Worm (Caenorhabditis elegans) whole organism, dauer: Measurements from ENCODE around the gene Y44A6D.5.

ENCODE experiments used
- unc-62 ChIP-seq: sonication (generic microtip); optimal IDR thresholded peaks from 2 replicates; lab custom pipeline; 2017; ENCODE audit warnings: missing biosample characterization, missing genetic modification reagents, missing genetic modification characterization

Y44A6D.5 gene

ce11 chrV:20820033-20820432, 17.2 kb upstream of the Y44A6D.5 start, which contains the start of gene T03D8.6:
Gene T03D8.6, minus strand, starts transcription at chrV:20820330.
- TF ChIP-seq unc-62 (GFP tag; lab: Kevin White, UChicago) = no peak

ce11 chrV:20815842-20816241, 13.0 kb upstream of the Y44A6D.5 start, which contains the start of gene sshk-1:
Gene sshk-1, plus strand, starts transcription at chrV:20816142.
- TF ChIP-seq unc-62 (GFP tag; lab: Kevin White, UChicago) = no peak

- no peak for TF ChIP-seq unc-62 (GFP tag; lab: Kevin White, UChicago)
Measured at ce11 chrV:20814424-20814823, 11.6 kb upstream of the Y44A6D.5 start, which contains the start of gene Y44A6D.7. Gene Y44A6D.7, plus strand, starts transcription at chrV:20814724.

- TF ChIP-seq unc-62 (GFP tag; lab: Kevin White, UChicago) = no peak
Measured at ce11 chrV:20813646-20814045, 10.8 kb upstream of the Y44A6D.5 start.

- TF ChIP-seq unc-62 (GFP tag; lab: Kevin White, UChicago) = no peak
Measured at ce11 chrV:20807038-20807437, 4.2 kb upstream of the Y44A6D.5 start, which contains the start of gene Y44A6D.6. Gene Y44A6D.6, plus strand, starts transcription at chrV:20807338.

ce11 chrV:20797918-20798317, 4.9 kb downstream of the Y44A6D.5 start, which contains the start of gene sdf-9:
Gene sdf-9, plus strand, starts transcription at chrV:20798218.
- TF ChIP-seq unc-62 (GFP tag; lab: Kevin White, UChicago) = no peak

ce11 chrV:20793761-20794160, 9.0 kb downstream of the Y44A6D.5 start:
- TF ChIP-seq unc-62 (GFP tag; lab: Kevin White, UChicago) = no peak

ce11 chrV:20792371-20792890, 10.4 kb downstream of the Y44A6D.5 start, which contains the start of gene Y44A6D.3:
Gene Y44A6D.3, minus strand, starts transcription at chrV:20792421.
- no peak for TF ChIP-seq unc-62 (GFP tag; lab: Kevin White, UChicago)

ce11 chrV:20790616-20791015, 12.2 kb downstream of the Y44A6D.5 start:
- TF ChIP-seq unc-62 (GFP tag; lab: Kevin White, UChicago) = no peak

ce11 chrV:20790011-20790410, 12.8 kb downstream of the Y44A6D.5 start, which contains the start of gene Y44A6D.1:
Gene Y44A6D.1, minus strand, starts transcription at chrV:20790033.
- no peak for TF ChIP-seq unc-62 (GFP tag; lab: Kevin White, UChicago)

- TF ChIP-seq unc-62 (GFP tag; lab: Kevin White, UChicago) = no peak
Measured at ce11 chrV:20789105-20789504, 13.7 kb downstream of the Y44A6D.5 start, which contains the start of gene tpan-1. Gene tpan-1, plus strand, starts transcription at chrV:20789502.

ce11 chrV:20785848-20786225, 17.0 kb downstream of the Y44A6D.5 start:
- TF ChIP-seq unc-62 (GFP tag; lab: Kevin White, UChicago) = no peak

ce11 chrV:20785050-20785847, 17.6 kb downstream of the Y44A6D.5 start:
- TF ChIP-seq unc-62 (GFP tag; lab: Kevin White, UChicago) = no peak

ce11 chrV:20783642-20784041, 19.2 kb downstream of the Y44A6D.5 start:
- no peak for TF ChIP-seq unc-62 (GFP tag; lab: Kevin White, UChicago)

- TF ChIP-seq unc-62 (GFP tag; lab: Kevin White, UChicago) = no peak
Measured at ce11 chrV:20782188-20782587, 20.6 kb downstream of the Y44A6D.5 start.

ce11 chrV:20781346-20781952, 21.4 kb downstream of the Y44A6D.5 start:
- TF ChIP-seq unc-62 (GFP tag; lab: Kevin White, UChicago) = no peak
